Worm (Caenorhabditis elegans): ENCODE results near the gene D2007.1.

DNA sequence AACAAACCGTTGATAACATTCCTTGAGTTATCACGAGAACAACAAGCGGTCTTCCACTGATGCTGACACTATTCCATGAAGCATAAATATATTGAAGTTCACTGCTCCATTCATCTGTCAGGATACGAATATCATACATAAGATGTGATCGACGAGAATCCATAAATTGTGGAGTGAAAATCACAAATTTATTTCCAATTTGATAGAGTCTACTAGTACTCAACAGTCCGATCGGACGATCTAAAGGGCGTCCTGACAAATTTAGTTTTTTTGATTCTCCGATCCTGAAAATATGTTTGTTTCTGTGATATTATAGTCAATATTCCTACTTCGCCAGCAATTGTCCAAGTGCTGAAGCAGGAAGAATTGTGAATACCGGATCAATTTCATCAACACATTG is 13.0 kb upstream of the D2007.1 start:
- no peak for TF ChIP-seq pax-1 (tag; optimal IDR thresholded peaks at IDR 0.05)
- no peak for TF ChIP-seq ama-1 (optimal IDR thresholded peaks at IDR 0.05)
- no peak for TF ChIP-seq tbx-2 (tag; optimal IDR thresholded peaks at IDR 0.05)
- TF ChIP-seq F13H6.1 (tag; optimal IDR thresholded peaks at IDR 0.05): no peak
- TF ChIP-seq pqm-1 (tag; optimal IDR thresholded peaks at IDR 0.05): no peak

Measured in whole organism, late embryonic.